Worm (Caenorhabditis elegans): ENCODE measurements around the gene F10D7.10.

Gene F10D7.10

DNA sequence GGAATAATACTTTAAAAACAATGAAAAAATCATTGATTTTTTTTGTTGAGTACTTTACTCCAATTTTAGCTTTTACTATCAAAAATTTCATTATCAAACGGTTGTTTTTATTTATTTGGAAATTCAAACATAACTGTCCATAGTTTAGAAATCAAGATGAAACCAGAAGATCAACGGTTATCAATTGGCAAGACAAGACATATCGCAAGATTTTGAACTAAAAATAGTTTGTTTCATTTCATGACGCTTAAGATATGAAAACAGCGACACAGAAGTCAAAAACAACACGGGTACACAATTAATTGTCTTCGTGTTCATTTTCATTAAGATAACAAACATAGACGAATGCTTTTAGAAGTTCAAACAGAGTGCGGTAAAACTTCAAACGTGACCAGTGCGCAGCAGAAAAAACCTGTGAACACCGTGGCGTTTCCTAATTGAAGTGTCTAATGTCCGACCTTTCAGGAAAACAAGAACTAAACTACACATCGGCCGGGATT, 38.0 kb upstream of the F10D7.10 start:
- TF ChIP-seq efl-1 (optimal IDR thresholded peaks at IDR 0.05) (no peak), efl-1 (GFP tag; optimal IDR thresholded peaks at IDR 0.05 in 1 of 2) (peak in 1 of 2 experiments; percentile 68), ceh-8 (GFP tag; optimal IDR thresholded peaks at IDR 0.05) (no peak), irx-1 (tag; optimal IDR thresholded peaks at IDR 0.05) (no peak), nhr-71 (tag; optimal IDR thresholded peaks at IDR 0.05) (peak; percentile 14), lin-39 (tag; optimal IDR thresholded peaks at IDR 0.05) (no peak), nhr-85 (tag) (peak; percentile 54), C34B4.2 (tag; optimal IDR thresholded peaks at IDR 0.05) (no peak), xbp-1 (tag; optimal IDR thresholded peaks at IDR 0.05) (no peak), lin-14 (GFP tag; optimal IDR thresholded peaks at IDR 0.05) (peak; percentile 8), elt-3 (tag; optimal IDR thresholded peaks at IDR 0.05) (peak in 1 of 6 experiments; percentile 51), ama-1 (optimal IDR thresholded peaks at IDR 0.05) (no peak), nhr-77 (tag; optimal IDR thresholded peaks at IDR 0.05) (no peak)

DNA sequence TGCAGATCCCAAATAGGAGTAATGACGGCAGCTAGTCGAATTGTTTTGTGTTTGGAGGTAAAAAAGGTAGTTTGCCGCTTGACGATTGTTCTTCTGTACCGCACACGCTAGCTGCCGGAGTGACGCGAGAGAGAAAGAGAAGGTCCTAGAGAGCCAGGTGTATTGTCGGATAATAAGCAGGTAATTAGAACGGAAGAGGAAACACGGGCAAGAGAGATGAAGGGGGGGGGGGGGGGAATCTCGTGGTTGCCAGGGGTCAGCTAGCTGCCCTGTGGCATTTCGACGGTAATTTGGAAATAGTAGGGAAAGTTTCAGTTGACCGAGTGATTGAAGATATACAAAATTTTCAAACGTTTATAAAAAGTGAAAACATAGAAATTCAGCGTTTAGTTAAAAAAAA, 34.3 kb upstream of the F10D7.10 start, which contains the start of gene crb-1:
Gene crb-1 (minus strand): TSS at position 147 of the 400 bp plus-strand sequence.
- no peak for TF ChIP-seq ceh-63 (GFP tag; optimal IDR thresholded peaks at IDR 0.05)
- no peak for TF ChIP-seq alr-1 (tag; optimal IDR thresholded peaks at IDR 0.05; ENCODE audit: borderline replicate concordance)
- TF ChIP-seq ceh-8 (GFP tag; optimal IDR thresholded peaks at IDR 0.05) = no peak
- no peak for TF ChIP-seq egl-27 (tag; optimal IDR thresholded peaks at IDR 0.05)
- TF ChIP-seq fkh-4 (tag; optimal IDR thresholded peaks at IDR 0.05; ENCODE audit: borderline replicate concordance) = no peak
- TF ChIP-seq tlp-1 (tag; optimal IDR thresholded peaks at IDR 0.05) = no peak
- TF ChIP-seq skn-1 (tag; optimal IDR thresholded peaks at IDR 0.05) = no peak
- TF ChIP-seq ztf-4 (tag; optimal IDR thresholded peaks at IDR 0.05) = no peak
- no peak for TF ChIP-seq hlh-4 (tag; optimal IDR thresholded peaks at IDR 0.05)
- no peak for TF ChIP-seq Y116A8C.19 (tag; optimal IDR thresholded peaks at IDR 0.05; ENCODE audit: borderline replicate concordance)
- no peak for TF ChIP-seq sox-4 (tag; optimal IDR thresholded peaks at IDR 0.05)
- no peak for TF ChIP-seq dpl-1 (GFP tag; optimal IDR thresholded peaks at IDR 0.05)
- TF ChIP-seq dsc-1 (tag; optimal IDR thresholded peaks at IDR 0.05) = no peak
- no peak for TF ChIP-seq nhr-84 (tag; optimal IDR thresholded peaks at IDR 0.05)
- TF ChIP-seq pqm-1 (tag; optimal IDR thresholded peaks at IDR 0.05) = no peak

DNA sequence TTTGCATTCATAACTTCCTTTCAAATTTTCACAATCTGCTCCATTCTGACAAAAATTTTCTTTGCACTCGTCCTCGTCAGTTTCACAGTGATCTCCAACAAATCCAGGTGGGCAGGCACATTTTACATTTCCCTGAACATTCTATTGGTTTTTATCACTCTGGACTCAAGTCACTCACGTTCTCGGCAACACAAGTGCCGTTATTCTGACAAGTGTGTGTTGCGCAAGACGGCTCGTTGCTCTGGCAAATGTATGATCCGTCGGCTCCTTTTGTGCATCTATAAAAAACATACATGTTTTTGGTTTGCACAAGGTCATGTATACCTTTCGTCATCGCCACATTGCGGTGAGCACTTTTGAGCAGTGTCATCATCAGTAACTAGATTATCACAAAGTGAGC, 33.1 kb upstream of the F10D7.10 start:
- no peak for TF ChIP-seq fkh-4 (tag; optimal IDR thresholded peaks at IDR 0.05; ENCODE audit: borderline replicate concordance)
- no peak for TF ChIP-seq blmp-1 (tag; optimal IDR thresholded peaks at IDR 0.05)
- no peak for TF ChIP-seq isw-1 (GFP tag; IDR thresholded peaks at IDR 0.05)
- no peak for TF ChIP-seq ama-1 (optimal IDR thresholded peaks at IDR 0.05)
- TF ChIP-seq efl-1 (optimal IDR thresholded peaks at IDR 0.05) = no peak
- peak in 1 of 2 experiments; percentile 91 for TF ChIP-seq efl-1 (GFP tag; optimal IDR thresholded peaks at IDR 0.05 in 1 of 2)
- TF ChIP-seq nhr-47 (tag; optimal IDR thresholded peaks at IDR 0.05) = no peak

DNA sequence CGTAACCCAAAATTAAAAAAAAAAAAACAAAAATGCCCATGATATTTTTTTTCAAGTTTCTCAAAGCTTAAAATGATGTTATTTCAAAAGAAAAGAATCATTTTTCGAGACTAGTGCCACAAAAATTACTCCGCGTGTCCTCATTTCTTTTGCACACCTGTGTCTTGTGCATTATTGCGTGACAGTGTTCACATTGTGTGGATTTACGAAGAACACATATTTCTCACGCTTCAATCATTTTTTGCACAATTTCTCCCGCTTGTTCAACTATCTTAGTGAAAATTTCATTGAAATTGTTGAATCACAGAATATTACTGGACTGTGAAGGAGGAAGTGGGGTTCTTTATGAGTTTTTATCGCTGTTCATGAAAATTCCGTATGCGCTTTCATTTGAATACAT, 29.3 kb upstream of the F10D7.10 start:
- TF ChIP-seq nhr-28 (tag; optimal IDR thresholded peaks at IDR 0.05) (no peak), mab-9 (GFP tag; IDR thresholded peaks at IDR 0.05) (no peak), elt-3 (tag; optimal IDR thresholded peaks at IDR 0.05) (no peak), efl-1 (optimal IDR thresholded peaks at IDR 0.05) (no peak), efl-1 (GFP tag; optimal IDR thresholded peaks at IDR 0.05 in 1 of 2) (peak in 1 of 2 experiments; percentile 87), lin-35 (GFP tag; optimal IDR thresholded peaks at IDR 0.05) (peak in 1 of 2 experiments; percentile 8), F16B12.6 (tag; optimal IDR thresholded peaks at IDR 0.05) (peak; percentile 55)

- TF ChIP-seq alr-1 (tag; optimal IDR thresholded peaks at IDR 0.05; ENCODE audit: borderline replicate concordance) (no peak), ces-1 (GFP tag; optimal IDR thresholded peaks at IDR 0.05) (no peak), Y116A8C.19 (tag; optimal IDR thresholded peaks at IDR 0.05; ENCODE audit: borderline replicate concordance) (no peak), unc-130 (tag; optimal IDR thresholded peaks at IDR 0.05) (no peak), nhr-12 (tag; optimal IDR thresholded peaks at IDR 0.05) (no peak), mef-2 (tag; optimal IDR thresholded peaks at IDR 0.05) (no peak), ceh-90 (tag; optimal IDR thresholded peaks at IDR 0.05) (no peak), hlh-17 (GFP tag; optimal IDR thresholded peaks at IDR 0.05; ENCODE audit: borderline replicate concordance) (no peak), nhr-11 (tag; optimal IDR thresholded peaks at IDR 0.05) (no peak), C16A3.4 (tag; optimal IDR thresholded peaks at IDR 0.05) (no peak), snpc-4 (tag; optimal IDR thresholded peaks at IDR 0.05) (no peak), mab-9 (GFP tag; IDR thresholded peaks at IDR 0.05) (no peak), hlh-4 (tag; optimal IDR thresholded peaks at IDR 0.05) (no peak), unc-98 (GFP tag; IDR thresholded peaks at IDR 0.05) (no peak), swsn-7 (tag; optimal IDR thresholded peaks at IDR 0.05) (no peak), lin-13 (GFP tag; optimal IDR thresholded peaks at IDR 0.05) (no peak), ceh-8 (GFP tag; optimal IDR thresholded peaks at IDR 0.05) (no peak), sptf-1 (tag; optimal IDR thresholded peaks at IDR 0.05) (no peak)
These were observed 23.5 kb upstream of the F10D7.10 start for ce11 chrX:17403058-17403457.

Data from whole organism, L1 larva.